Worm (Caenorhabditis elegans) whole organism, midembryonic: ENCODE measurements around the gene srsx-15.

ENCODE experiments used
- T22C8.4 ChIP-seq: fragments of 200-800 bp; sonication (Bioruptor generic); IDR thresholded peaks from 2 replicates; pipeline ENCODE4 v1.3.6; 2022; ENCODE audit warnings: missing genetic modification characterization, missing compliant biosample characterization
- cog-1 ChIP-seq: sonication (generic microtip); optimal IDR thresholded peaks from 2 replicates; lab custom pipeline; 2016; ENCODE audit warnings: missing genetic modification characterization, missing compliant biosample characterization
- flt-1 ChIP-seq: fragments of 200-800 bp; sonication (Bioruptor generic); IDR thresholded peaks from 2 replicates; pipeline ENCODE4 v1.3.6; 2022; ENCODE audit warnings: missing genetic modification characterization, missing compliant biosample characterization
- klf-2 ChIP-seq: fragments of 200-800 bp; sonication (Bioruptor generic); conservative IDR thresholded peaks from 2 replicates; pipeline ENCODE4 v1.3.6; 2022; ENCODE audit warnings: missing genetic modification reagents, missing genetic modification characterization, missing compliant biosample characterization
- med-1 ChIP-seq: sonication (generic microtip); optimal IDR thresholded peaks from 2 replicates; lab custom pipeline; 2017; ENCODE audit warnings: missing genetic modification characterization, mild to moderate bottlenecking, missing compliant biosample characterization, antibody characterized with exemption, missing genetic modification reagents; ENCODE audit not compliant: insufficient read depth
- ref-1 ChIP-seq: fragments of 200-800 bp; sonication (Bioruptor generic); conservative IDR thresholded peaks from 2 replicates; pipeline ENCODE4 v1.3.6; 2022; ENCODE audit warnings: missing genetic modification reagents, missing genetic modification characterization, missing compliant biosample characterization
- tab-1 ChIP-seq: fragments of 200-800 bp; sonication (Bioruptor generic); IDR thresholded peaks from 2 replicates; pipeline ENCODE4 v1.3.6; 2022; ENCODE audit warnings: missing genetic modification characterization, missing compliant biosample characterization
- ztf-23 ChIP-seq: fragments of 200-800 bp; sonication (Bioruptor generic); IDR thresholded peaks from 2 replicates; pipeline ENCODE4 v1.3.6; 2022; ENCODE audit warnings: missing genetic modification reagents, missing genetic modification characterization, missing compliant biosample characterization
- ztf-29 ChIP-seq: fragments of 200-800 bp; sonication (Bioruptor generic); IDR thresholded peaks from 2 replicates; pipeline ENCODE4 v1.3.6; 2022; ENCODE audit warnings: missing genetic modification reagents, missing genetic modification characterization, missing compliant biosample characterization

DNA sequence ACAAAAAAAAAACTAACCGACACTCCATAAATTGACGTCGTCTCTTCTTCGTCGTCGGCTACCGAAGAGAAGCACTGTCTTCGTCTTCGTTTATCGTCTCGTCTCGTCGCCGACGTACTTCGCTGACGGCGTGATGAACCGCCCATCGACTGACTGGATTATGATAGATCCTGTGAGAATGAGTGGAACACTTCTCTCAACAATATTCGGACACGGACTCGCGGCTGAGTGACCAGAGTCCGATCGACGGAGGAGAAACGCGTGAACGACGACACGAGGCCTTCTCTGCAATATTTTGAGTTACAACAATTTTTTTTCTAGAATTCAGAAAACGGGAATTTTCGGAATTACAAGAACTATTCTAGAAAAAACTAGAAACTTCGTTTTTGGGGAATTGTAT lies 36.6 kb upstream of the srsx-15 start, which contains the start of gene skn-1:
- TF ChIP-seq ztf-29 (GFP tag; lab: Robert Waterston, UW) (no peak), flt-1 (GFP tag; lab: Robert Waterston, UW) (no peak), ref-1 (GFP tag; lab: Robert Waterston, UW) (no peak), ztf-23 (GFP tag; lab: Robert Waterston, UW) (no peak), tab-1 (GFP tag; lab: Robert Waterston, UW) (no peak), cog-1 (no peak), T22C8.4 (no peak), med-1 (GFP tag; lab: Kevin White, UChicago) (no peak), klf-2 (no peak)
